Worm (Caenorhabditis elegans) whole organism, young adult: ENCODE measurements around the gene ech-9.

ENCODE experiments used
- B0019.2 ChIP-seq: fragments of 200-800 bp; sonication (Bioruptor generic); conservative IDR thresholded peaks from 2 replicates; pipeline ENCODE4 v1.3.6; 2022; ENCODE audit warnings: missing genetic modification reagents, missing genetic modification characterization, missing compliant biosample characterization
- D2030.7 ChIP-seq: fragments of 200-800 bp; sonication (Bioruptor generic); IDR thresholded peaks from 2 replicates; pipeline ENCODE4 v1.3.6; 2022; ENCODE audit warnings: missing genetic modification reagents, missing genetic modification characterization, missing compliant biosample characterization
- F33H1.4 ChIP-seq: fragments of 200-800 bp; sonication (Bioruptor generic); IDR thresholded peaks from 2 replicates; pipeline ENCODE4 v1.3.6; 2022; ENCODE audit warnings: missing genetic modification reagents, missing genetic modification characterization, missing compliant biosample characterization
- F37B4.10 ChIP-seq: fragments of 200-800 bp; sonication (Bioruptor generic); IDR thresholded peaks from 2 replicates; pipeline ENCODE4 v1.3.6; 2022; ENCODE audit warnings: missing genetic modification characterization, missing compliant biosample characterization
- F39B2.1 ChIP-seq: fragments of 200-800 bp; sonication (Bioruptor generic); IDR thresholded peaks from 2 replicates; pipeline ENCODE4 v1.3.6; 2022; ENCODE audit warnings: missing genetic modification reagents, missing genetic modification characterization, missing compliant biosample characterization
- K12H6.12 ChIP-seq: fragments of 200-800 bp; sonication (Bioruptor generic); optimal IDR thresholded peaks from 2 replicates; lab custom pipeline; 2018; ENCODE audit warnings: mild to moderate bottlenecking, missing genetic modification characterization, missing compliant biosample characterization
- Y67H2A.10 ChIP-seq: fragments of 200-800 bp; sonication (Bioruptor generic); conservative IDR thresholded peaks from 2 replicates; pipeline ENCODE4 v1.3.6; 2022; ENCODE audit warnings: missing genetic modification reagents, missing genetic modification characterization, missing compliant biosample characterization
- Y95B8A.8 ChIP-seq: fragments of 200-800 bp; sonication (Bioruptor generic); IDR thresholded peaks from 2 replicates; pipeline ENCODE4 v1.3.6; 2022; ENCODE audit warnings: missing genetic modification reagents, missing genetic modification characterization, missing compliant biosample characterization
- aptf-2 ChIP-seq: fragments of 200-800 bp; sonication (Bioruptor generic); conservative IDR thresholded peaks from 2 replicates; pipeline ENCODE4 v1.3.6; 2022; ENCODE audit warnings: missing genetic modification reagents, missing genetic modification characterization, missing compliant biosample characterization
- aptf-3 ChIP-seq: fragments of 200-800 bp; sonication (Bioruptor generic); IDR thresholded peaks from 2 replicates; pipeline ENCODE4 v1.3.6; 2022; ENCODE audit warnings: missing genetic modification characterization, missing compliant biosample characterization
- athp-1 ChIP-seq: sonication (generic microtip); optimal IDR thresholded peaks from 2 replicates; lab custom pipeline; 2017; ENCODE audit warnings: mild to moderate bottlenecking, missing genetic modification characterization, missing compliant biosample characterization
- bed-2 ChIP-seq: fragments of 200-800 bp; sonication (Bioruptor generic); IDR thresholded peaks from 2 replicates; pipeline ENCODE4 v1.3.6; 2022; ENCODE audit warnings: missing genetic modification reagents, missing genetic modification characterization, missing compliant biosample characterization
- cebp-1 ChIP-seq, 2 experiments: fragments of 200-800 bp in 1 of 2; sonication (Bioruptor generic) in 1 of 2; sonication (generic microtip) in 1 of 2; IDR thresholded peaks in 1 of 2; optimal IDR thresholded peaks in 1 of 2; 2 replicates each; pipeline versions ENCODE4 v1.3.6 to Lab custom; 2017 to 2022; ENCODE audit warnings: missing compliant biosample characterization in 2 of 2, missing genetic modification characterization in 2 of 2, mild to moderate bottlenecking in 1 of 2, missing genetic modification reagents in 1 of 2, moderate library complexity in 1 of 2
- dox-1 ChIP-seq: fragments of 200-800 bp; sonication (Bioruptor generic); IDR thresholded peaks from 2 replicates; pipeline ENCODE4 v1.3.6; 2022; ENCODE audit warnings: missing genetic modification reagents, missing genetic modification characterization, missing compliant biosample characterization
- egl-18 ChIP-seq: fragments of 200-800 bp; sonication (Bioruptor generic); IDR thresholded peaks from 2 replicates; pipeline ENCODE4 v1.3.6; 2022; ENCODE audit warnings: missing genetic modification reagents, missing genetic modification characterization, missing compliant biosample characterization
- egl-44 ChIP-seq: fragments of 200-800 bp; sonication (Bioruptor generic); IDR thresholded peaks from 2 replicates; pipeline ENCODE4 v1.3.6; 2022; ENCODE audit warnings: missing genetic modification reagents, missing genetic modification characterization, missing compliant biosample characterization
- egrh-3 ChIP-seq: fragments of 200-800 bp; sonication (Bioruptor generic); IDR thresholded peaks from 2 replicates; pipeline ENCODE4 v1.3.6; 2022; ENCODE audit warnings: missing genetic modification reagents, missing genetic modification characterization, missing compliant biosample characterization
- hrde-1 ChIP-seq: sonication (generic microtip); optimal IDR thresholded peaks from 2 replicates; lab custom pipeline; 2016; ENCODE audit warnings: missing genetic modification characterization, mild to moderate bottlenecking, missing compliant biosample characterization, moderate library complexity, missing genotype, missing genetic modification reagents, borderline replicate concordance
- lag-1 ChIP-seq: fragments of 200-800 bp; sonication (Bioruptor generic); IDR thresholded peaks from 2 replicates; pipeline ENCODE4 v1.3.6; 2022; ENCODE audit warnings: missing genetic modification reagents, missing genetic modification characterization, missing compliant biosample characterization
- let-607 ChIP-seq, 2 experiments: fragments of 200-800 bp in 1 of 2; sonication (Bioruptor generic) in 1 of 2; sonication (generic microtip) in 1 of 2; optimal IDR thresholded peaks; 2 replicates each; lab custom pipeline; 2016 to 2018; ENCODE audit warnings: mild to moderate bottlenecking in 2 of 2, missing compliant biosample characterization in 2 of 2, missing genetic modification characterization in 2 of 2, moderate library complexity in 2 of 2, missing genotype in 1 of 2
- lin-54 ChIP-seq: fragments of 200-800 bp; sonication (Bioruptor generic); optimal IDR thresholded peaks from 2 replicates; lab custom pipeline; 2018; ENCODE audit warnings: mild to moderate bottlenecking, missing genetic modification characterization, missing compliant biosample characterization
- madf-10 ChIP-seq: sonication (generic microtip); optimal IDR thresholded peaks from 2 replicates; lab custom pipeline; 2016; ENCODE audit warnings: mild to moderate bottlenecking, missing genetic modification characterization, missing compliant biosample characterization
- madf-3 ChIP-seq: fragments of 200-800 bp; sonication (Bioruptor generic); IDR thresholded peaks from 2 replicates; pipeline ENCODE4 v1.3.6; 2022; ENCODE audit warnings: missing genetic modification reagents, missing genetic modification characterization, missing compliant biosample characterization
- madf-6 ChIP-seq: fragments of 200-800 bp; sonication (Bioruptor generic); IDR thresholded peaks from 2 replicates; pipeline ENCODE4 v1.3.6; 2022; ENCODE audit warnings: missing genetic modification reagents, missing genetic modification characterization, missing compliant biosample characterization
- mes-4 ChIP-seq: sonication (generic microtip); optimal IDR thresholded peaks from 2 replicates; lab custom pipeline; 2016; ENCODE audit warnings: missing genotype, missing genetic modification characterization, missing compliant biosample characterization
- nhr-120 ChIP-seq: fragments of 200-800 bp; sonication (Bioruptor generic); IDR thresholded peaks from 2 replicates; pipeline ENCODE4 v1.3.6; 2022; ENCODE audit warnings: missing genetic modification characterization, missing compliant biosample characterization
- nhr-80 ChIP-seq: sonication (generic microtip); optimal IDR thresholded peaks from 2 replicates; lab custom pipeline; 2016; ENCODE audit warnings: missing genetic modification characterization, missing compliant biosample characterization
- nhr-90 ChIP-seq: sonication (generic microtip); optimal IDR thresholded peaks from 2 replicates; lab custom pipeline; 2016; ENCODE audit warnings: missing genotype, mild to moderate bottlenecking, missing genetic modification characterization, missing compliant biosample characterization
- pbrm-1 ChIP-seq: fragments of 200-800 bp; sonication (Bioruptor generic); IDR thresholded peaks from 2 replicates; pipeline ENCODE4 v1.3.6; 2022; ENCODE audit warnings: missing genetic modification reagents, missing genetic modification characterization, missing compliant biosample characterization
- sdz-38 ChIP-seq: sonication (generic microtip); optimal IDR thresholded peaks from 2 replicates; lab custom pipeline; 2016; ENCODE audit warnings: missing genotype, missing genetic modification characterization, missing compliant biosample characterization
- snpc-1.3 ChIP-seq: sonication (generic microtip); optimal IDR thresholded peaks from 2 replicates; lab custom pipeline; 2017; ENCODE audit warnings: missing genetic modification characterization, mild to moderate bottlenecking, missing compliant biosample characterization, antibody characterized with exemption, moderate library complexity, missing genotype, missing genetic modification reagents; ENCODE audit not compliant: insufficient read depth
- tlf-1 ChIP-seq: fragments of 200-800 bp; sonication (Bioruptor generic); optimal IDR thresholded peaks from 2 replicates; lab custom pipeline; 2018; ENCODE audit warnings: mild to moderate bottlenecking, missing genetic modification characterization, missing compliant biosample characterization
- zim-3 ChIP-seq: sonication (generic microtip); optimal IDR thresholded peaks from 2 replicates; lab custom pipeline; 2017; ENCODE audit warnings: mild to moderate bottlenecking, missing genetic modification characterization, moderate library complexity, missing compliant biosample characterization

Gene ech-9

ce11 chrIV:10273781-10274313 is 38.7 kb upstream of the ech-9 start, which contains the start of gene Y43C5A.3 (continued):
- TF ChIP-seq cebp-1 (GFP tag; IDR thresholded peaks at IDR 0.05; lab: Robert Waterston, UW) (no peak), cebp-1 (tag; optimal IDR thresholded peaks at IDR 0.05; lab: Kevin White, UChicago) (no peak), athp-1 (tag; lab: Kevin White, UChicago) (no peak), hrde-1 (no peak)

ce11 chrIV:10273360-10273759 is 38.2 kb upstream of the ech-9 start:
- TF ChIP-seq snpc-1.3 (tag; lab: Kevin White, UChicago) = no peak
- TF ChIP-seq nhr-90 (tag; lab: Kevin White, UChicago) = no peak
- TF ChIP-seq Y95B8A.8 (GFP tag; lab: Robert Waterston, UW) = no peak

ce11 chrIV:10269137-10269933 is 34.2 kb upstream of the ech-9 start, which contains the start of the genes nspd-7 and Y43C5A.2:
nspd-7 (minus strand) TSS chrIV:10269187.
Y43C5A.2 (plus strand) TSS chrIV:10269883.
- TF ChIP-seq nhr-80 (tag; lab: Kevin White, UChicago) (peak; percentile 43), F37B4.10 (GFP tag; lab: Robert Waterston, UW) (no peak)
- TF ChIP-seq, all 124 proteins: peak for 1

ce11 chrIV:10262882-10263281 is 27.8 kb upstream of the ech-9 start:
- TF ChIP-seq Y95B8A.8 (GFP tag; lab: Robert Waterston, UW) (0 out of 2 replicates have a peak, but pooled peaks have one; percentile 59), B0019.2 (GFP tag; lab: Robert Waterston, UW) (peak; percentile 4; the same call in 1 of the 2 replicates), F33H1.4 (GFP tag; lab: Robert Waterston, UW) (peak; percentile 63), aptf-3 (GFP tag; lab: Robert Waterston, UW) (0 out of 2 replicates have a peak, but pooled peaks have one; percentile 36), F37B4.10 (GFP tag; lab: Robert Waterston, UW) (0 out of 2 replicates have a peak, but pooled peaks have one; percentile 85), lag-1 (GFP tag; lab: Robert Waterston, UW) (0 out of 2 replicates have a peak, but pooled peaks have one; percentile 8), madf-6 (GFP tag; lab: Robert Waterston, UW) (0 out of 2 replicates have a peak, but pooled peaks have one; percentile 33), dox-1 (GFP tag; lab: Robert Waterston, UW) (0 out of 2 replicates have a peak, but pooled peaks have one; percentile 40), D2030.7 (GFP tag; lab: Robert Waterston, UW) (0 out of 2 replicates have a peak, but pooled peaks have one; percentile 37), egl-18 (GFP tag; lab: Robert Waterston, UW) (0 out of 2 replicates have a peak, but pooled peaks have one; percentile 15), egrh-3 (GFP tag; lab: Robert Waterston, UW) (peak; percentile 83), pbrm-1 (peak; percentile 52; the same call in 1 of the 2 replicates)

- TF ChIP-seq tlf-1 (GFP tag; lab: Kevin White, UChicago) (no peak), let-607 (tag; optimal IDR thresholded peaks at IDR 0.05; lab: Kevin White, UChicago) (no peak), mes-4 (tag; lab: Kevin White, UChicago) (no peak), sdz-38 (tag; lab: Kevin White, UChicago) (no peak), lin-54 (GFP tag; lab: Kevin White, UChicago) (no peak), madf-3 (no peak), bed-2 (GFP tag; lab: Robert Waterston, UW) (no peak), egrh-3 (GFP tag; lab: Robert Waterston, UW) (no peak), K12H6.12 (tag; lab: Kevin White, UChicago) (no peak), zim-3 (tag; lab: Kevin White, UChicago) (no peak), madf-10 (tag; lab: Kevin White, UChicago) (no peak), F39B2.1 (no peak), B0019.2 (GFP tag; lab: Robert Waterston, UW) (no peak), nhr-120 (no peak), Y67H2A.10 (GFP tag; lab: Robert Waterston, UW) (no peak), aptf-2 (GFP tag; lab: Robert Waterston, UW) (no peak), egl-44 (GFP tag; lab: Robert Waterston, UW) (no peak)
- TF ChIP-seq, all 124 proteins: peak for 0
Observed at ce11 chrIV:10261061-10261460, 25.9 kb upstream of the ech-9 start.
